Fruit fly (Drosophila melanogaster) whole organism, wandering third instar larva: ENCODE results near the gene Srg1.

Experiments used
- Abd-B ChIP-seq: fragments of >200 bp; optimal IDR thresholded peaks from 2 replicates; lab custom pipeline; 2017; ENCODE audit warnings: missing biosample characterization, missing genetic modification characterization
- br ChIP-seq: fragments of 200-800 bp; sonication (Bioruptor generic); optimal IDR thresholded peaks from 2 replicates; lab custom pipeline; 2016; ENCODE audit warnings: missing biosample characterization, missing genetic modification characterization
- dsf ChIP-seq: sonication (Bioruptor generic); optimal IDR thresholded peaks from 2 replicates; lab custom pipeline; 2016; ENCODE audit warnings: missing biosample characterization, missing genetic modification characterization, borderline replicate concordance
- fru ChIP-seq: fragments of 200-800 bp; sonication (Bioruptor generic); optimal IDR thresholded peaks from 3 replicates; lab custom pipeline; 2016; ENCODE audit warnings: missing biosample characterization, mild to moderate bottlenecking, missing genetic modification characterization
- jim ChIP-seq: fragments of 175-275, 200-325 bp; sonication (Bioruptor generic); optimal IDR thresholded peaks from 2 replicates; lab custom pipeline; 2016; ENCODE audit warnings: missing biosample characterization, mild to moderate bottlenecking, missing genetic modification characterization
- sv ChIP-seq: fragments of 200-800 bp; sonication (Bioruptor generic); optimal IDR thresholded peaks from 3 replicates; lab custom pipeline; 2016; ENCODE audit warnings: missing biosample characterization, missing genetic modification characterization

DNA sequence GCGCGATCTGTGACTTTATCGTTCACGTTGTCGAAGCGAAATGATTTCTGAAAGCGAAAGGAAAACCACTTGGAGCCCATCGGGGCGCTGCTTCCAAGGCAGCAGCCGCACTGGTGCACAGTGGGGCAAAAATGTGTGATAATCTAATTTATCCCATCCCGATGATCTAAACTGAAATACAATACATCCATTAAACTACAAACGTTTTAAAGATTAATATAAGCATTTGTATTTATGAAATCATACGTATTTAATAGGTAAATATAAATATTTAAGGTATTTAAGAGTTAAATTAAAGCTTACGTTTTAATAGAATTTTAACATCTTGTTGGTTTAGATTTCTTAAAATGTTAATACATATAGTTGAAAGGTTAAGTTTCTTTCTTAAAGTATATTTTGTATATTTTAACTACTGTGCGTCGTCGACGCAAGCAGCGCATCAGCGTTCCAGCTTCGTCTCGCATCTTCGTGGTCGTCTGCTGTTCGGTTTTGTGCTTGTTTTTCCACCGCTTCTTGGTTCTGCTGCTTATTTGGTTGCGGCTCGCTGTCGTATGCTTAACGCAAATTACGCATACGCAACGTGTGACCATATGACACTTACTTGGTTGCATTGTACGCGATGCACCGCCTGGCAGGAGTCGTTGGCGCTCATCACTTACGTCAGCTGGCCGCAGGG is 41.6 kb upstream of the Srg1 start, which contains the start of gene CG13643:
- no peak for TF ChIP-seq jim (GFP tag; lab: Kevin White, UChicago)
- no peak for TF ChIP-seq Abd-B (GFP tag; lab: Kevin White, UChicago)
- TF ChIP-seq fru (GFP tag; lab: Kevin White, UChicago) = no peak
- TF ChIP-seq sv (GFP tag; lab: Kevin White, UChicago) = no peak
- no peak for TF ChIP-seq br (GFP tag; lab: Kevin White, UChicago)
- no peak for TF ChIP-seq dsf
